Fruit fly (Drosophila melanogaster) whole organism, prepupa: Measurements from ENCODE around the gene CG8833.

Source experiments
- CG10631 ChIP-seq: fragments of 200-800 bp; sonication (Bioruptor generic); optimal IDR thresholded peaks from 2 replicates; lab custom pipeline; 2016; ENCODE audit warnings: missing biosample characterization, missing genetic modification characterization
- CG3919 ChIP-seq: fragments of 200-800 bp; sonication (Bioruptor generic); optimal IDR thresholded peaks from 3 replicates; lab custom pipeline; 2016; ENCODE audit warnings: missing biosample characterization, missing genetic modification characterization
- CG9139 ChIP-seq: fragments of 200-800 bp; sonication (Bioruptor generic); optimal IDR thresholded peaks from 3 replicates; lab custom pipeline; 2017; ENCODE audit warnings: missing biosample characterization, mild to moderate bottlenecking, missing genetic modification characterization
- ss ChIP-seq, 2 experiments: fragments of 200-800 bp; sonication (Bioruptor generic); optimal IDR thresholded peaks; 2 replicates in 1 of 2; 3 replicates in 1 of 2; lab custom pipeline; 2017 to 2018; ENCODE audit warnings: mild to moderate bottlenecking in 2 of 2, missing biosample characterization in 2 of 2, missing genetic modification characterization in 2 of 2, moderate library complexity in 1 of 2

DNA sequence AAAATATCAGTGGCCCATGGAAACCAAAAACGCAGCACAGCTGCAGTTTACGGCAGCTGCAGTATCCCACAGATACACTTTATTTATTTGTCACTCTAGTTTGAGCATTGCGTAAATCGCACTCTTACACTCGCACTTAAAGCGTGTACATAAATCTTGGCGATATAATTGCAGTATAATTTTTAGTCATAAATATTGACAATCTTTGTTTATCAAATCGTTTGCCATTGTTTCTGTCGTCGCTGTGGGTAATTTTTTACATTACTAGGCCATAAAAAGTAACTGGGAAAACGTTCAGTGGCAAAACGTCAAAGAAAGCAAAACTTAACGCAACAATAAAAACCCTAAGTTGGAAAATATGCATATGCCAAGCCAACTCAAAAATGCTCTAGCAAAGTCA is 50.9 kb downstream of the CG8833 start:
- TF ChIP-seq ss (GFP tag; optimal IDR thresholded peaks at IDR 0.05; lab: Kevin White, UChicago) (no peak), CG3919 (GFP tag; lab: Kevin White, UChicago) (peak; percentile 65), CG10631 (GFP tag; lab: Kevin White, UChicago) (no peak), CG9139 (GFP tag; lab: Kevin White, UChicago) (no peak)
